Fruit fly (Drosophila melanogaster) whole organism, pupa: ENCODE results near the gene CG1024.

Experiments used
- CG10348 ChIP-seq: fragments of 200-800 bp; sonication (Bioruptor generic); IDR thresholded peaks from 2 replicates; pipeline ENCODE4 v1.3.6; 2022; ENCODE audit warnings: missing biosample characterization, missing genetic modification characterization
- CG15710 ChIP-seq: fragments of 200-800 bp; sonication (Bioruptor generic); optimal IDR thresholded peaks from 2 replicates; lab custom pipeline; 2018; ENCODE audit warnings: missing biosample characterization, mild to moderate bottlenecking, missing genetic modification characterization, moderate library complexity
- CG17806 ChIP-seq: fragments of 200-800 bp; sonication (Bioruptor generic); optimal IDR thresholded peaks from 2 replicates; lab custom pipeline; 2018; ENCODE audit warnings: missing biosample characterization, mild to moderate bottlenecking, missing genetic modification characterization, moderate library complexity
- CG4496 ChIP-seq: fragments of 200-800 bp; sonication (Bioruptor generic); IDR thresholded peaks from 3 replicates; pipeline ENCODE4 v1.3.6; 2022; ENCODE audit warnings: missing biosample characterization, missing genetic modification characterization
- CG8159 ChIP-seq: fragments of 200-800 bp; sonication (Bioruptor generic); optimal IDR thresholded peaks from 3 replicates; lab custom pipeline; 2018; ENCODE audit warnings: missing biosample characterization, mild to moderate bottlenecking, missing genetic modification characterization, moderate library complexity
- EcR ChIP-seq: fragments of 200-800 bp; sonication (Bioruptor generic); optimal IDR thresholded peaks from 3 replicates; lab custom pipeline; 2019; ENCODE audit warnings: missing biosample characterization, missing genetic modification characterization, mild to moderate bottlenecking, moderate library complexity, missing genetic modification reagents
- Ets98B ChIP-seq: fragments of 200-800 bp; sonication (Bioruptor generic); IDR thresholded peaks from 2 replicates; pipeline ENCODE4 v1.3.6; 2022; ENCODE audit warnings: missing biosample characterization, missing genetic modification characterization
- Pif1A ChIP-seq: fragments of 200-800 bp; sonication (Bioruptor generic); optimal IDR thresholded peaks from 3 replicates; lab custom pipeline; 2016; ENCODE audit warnings: missing biosample characterization, missing genetic modification characterization
- Snoo ChIP-seq: fragments of 200-800 bp; sonication (Bioruptor generic); optimal IDR thresholded peaks from 3 replicates; lab custom pipeline; 2017; ENCODE audit warnings: missing biosample characterization, mild to moderate bottlenecking, missing genetic modification characterization, inconsistent platforms
- gl ChIP-seq: fragments of 200-800 bp; sonication (Bioruptor generic); optimal IDR thresholded peaks from 2 replicates; lab custom pipeline; 2018; ENCODE audit warnings: missing biosample characterization, mild to moderate bottlenecking, missing genetic modification characterization

dm6 chr3R:6421712-6422141, 41.6 kb upstream of the CG1024 start:
- TF ChIP-seq CG4496 (no peak), Snoo (tag; lab: Kevin White, UChicago) (peak; percentile 10), gl (no peak), EcR (GFP tag; lab: Kevin White, UChicago) (peak; percentile 98), CG15710 (no peak), CG17806 (tag; lab: Kevin White, UChicago) (no peak), Pif1A (GFP tag; lab: Kevin White, UChicago) (peak; percentile 16), CG8159 (tag; lab: Kevin White, UChicago) (no peak), Ets98B (GFP tag; lab: Robert Waterston, UW) (0 out of 2 replicates have a peak, but pooled peaks have one; percentile 27), CG10348 (GFP tag; lab: Robert Waterston, UW) (no peak)
